Worm (Caenorhabditis elegans) whole organism, young adult: ENCODE results near the gene C16C10.4.

Source experiments
- D2030.7 ChIP-seq: fragments of 200-800 bp; sonication (Bioruptor generic); IDR thresholded peaks from 2 replicates; pipeline ENCODE4 v1.3.6; 2022; ENCODE audit warnings: missing genetic modification reagents, missing genetic modification characterization, missing compliant biosample characterization
- F10E7.11 ChIP-seq: sonication (generic microtip); optimal IDR thresholded peaks from 2 replicates; lab custom pipeline; 2017; ENCODE audit warnings: mild to moderate bottlenecking, missing genetic modification characterization, moderate library complexity, missing compliant biosample characterization
- F52B5.7 ChIP-seq: sonication (generic microtip); optimal IDR thresholded peaks from 2 replicates; lab custom pipeline; 2016; ENCODE audit warnings: mild to moderate bottlenecking, missing genetic modification characterization, missing compliant biosample characterization
- die-1 ChIP-seq: sonication (generic microtip); optimal IDR thresholded peaks from 2 replicates; lab custom pipeline; 2016; ENCODE audit warnings: missing genotype, mild to moderate bottlenecking, missing genetic modification characterization, missing compliant biosample characterization
- gei-17 ChIP-seq: fragments of 200-800 bp; sonication (Bioruptor generic); optimal IDR thresholded peaks from 2 replicates; lab custom pipeline; 2018; ENCODE audit warnings: mild to moderate bottlenecking, missing genetic modification characterization, missing compliant biosample characterization
- nfyb-1 ChIP-seq: fragments of 200-800 bp; sonication (Bioruptor generic); IDR thresholded peaks from 2 replicates; pipeline ENCODE4 v1.3.6; 2022; ENCODE audit warnings: missing genetic modification reagents, missing genetic modification characterization, missing compliant biosample characterization
- pha-4 ChIP-seq: fragments of 150-350 bp; sonication (generic microtip); optimal IDR thresholded peaks from 2 replicates; lab custom pipeline; 2014; ENCODE audit warnings: missing biosample characterization, missing genetic modification reagents, missing genetic modification characterization
- unc-130 ChIP-seq: sonication (generic microtip); optimal IDR thresholded peaks from 2 replicates; lab custom pipeline; 2016; ENCODE audit warnings: missing genetic modification reagents, missing genetic modification characterization, missing compliant biosample characterization

DNA sequence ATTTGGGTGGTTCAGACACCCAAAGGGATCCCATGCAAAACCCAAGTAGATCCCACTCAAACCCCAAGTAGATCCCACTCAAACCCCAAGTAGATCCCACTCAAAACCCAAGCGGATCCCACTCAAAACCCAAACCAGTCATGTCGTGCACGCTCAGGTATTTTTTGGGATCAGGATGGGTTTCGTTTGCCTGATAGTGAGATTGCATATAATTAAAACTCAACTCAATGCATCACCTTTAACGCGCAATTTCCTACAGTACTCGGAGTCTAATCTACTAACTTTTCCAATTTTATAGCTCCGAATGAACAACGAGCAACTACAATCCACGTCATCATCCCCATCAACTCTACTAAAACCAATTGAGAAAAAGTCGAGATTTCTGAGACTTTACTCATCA is 38.1 kb downstream of the C16C10.4 start, which contains the start of gene phlp-2:
- TF ChIP-seq gei-17 (GFP tag; lab: Kevin White, UChicago), result no peak
- TF ChIP-seq unc-130, result no peak
- no peak for TF ChIP-seq D2030.7
- TF ChIP-seq die-1 (tag; lab: Kevin White, UChicago), result no peak
- TF ChIP-seq F10E7.11 (tag; lab: Kevin White, UChicago), result no peak
- 0 out of 2 replicates have a peak, but pooled peaks have one; percentile 19 for TF ChIP-seq nfyb-1 (GFP tag; lab: Robert Waterston, UW)
- TF ChIP-seq pha-4 (tag; lab: Kevin White, UChicago), result no peak
- no peak for TF ChIP-seq F52B5.7
